Fruit fly (Drosophila melanogaster): ENCODE results near the gene CG12116.

The CG12116 gene

DNA sequence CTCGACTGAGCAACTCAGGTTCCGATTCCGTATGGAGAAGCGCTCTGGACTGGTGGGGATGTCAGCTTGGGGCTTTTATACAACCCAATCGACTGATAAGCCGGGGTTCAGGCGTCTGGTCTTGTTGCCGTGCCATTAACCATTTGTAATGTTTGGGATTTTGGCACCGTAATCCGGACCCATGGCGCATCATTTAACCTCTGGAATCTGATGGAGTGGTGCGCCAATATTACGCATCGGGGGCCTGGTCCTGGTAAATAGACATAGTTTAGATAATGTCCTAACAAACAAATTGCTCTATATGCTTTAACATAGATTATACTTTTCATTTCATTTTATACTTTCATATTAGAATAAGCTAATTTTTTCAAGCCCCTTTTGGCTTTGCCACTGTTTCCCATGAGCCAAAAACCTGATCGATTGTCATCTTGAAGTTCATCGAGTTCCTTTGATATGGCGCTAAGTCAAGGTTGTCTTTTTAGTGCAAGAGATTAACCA lies at the start of gene CG12116:
Gene CG12116, minus strand, starts transcription at position 51 of the 498 bp plus-strand sequence.
- TF ChIP-seq CG17801 (GFP tag; optimal IDR thresholded peaks at IDR 0.05; ENCODE audit: partially characterized antibody), result no peak

DNA sequence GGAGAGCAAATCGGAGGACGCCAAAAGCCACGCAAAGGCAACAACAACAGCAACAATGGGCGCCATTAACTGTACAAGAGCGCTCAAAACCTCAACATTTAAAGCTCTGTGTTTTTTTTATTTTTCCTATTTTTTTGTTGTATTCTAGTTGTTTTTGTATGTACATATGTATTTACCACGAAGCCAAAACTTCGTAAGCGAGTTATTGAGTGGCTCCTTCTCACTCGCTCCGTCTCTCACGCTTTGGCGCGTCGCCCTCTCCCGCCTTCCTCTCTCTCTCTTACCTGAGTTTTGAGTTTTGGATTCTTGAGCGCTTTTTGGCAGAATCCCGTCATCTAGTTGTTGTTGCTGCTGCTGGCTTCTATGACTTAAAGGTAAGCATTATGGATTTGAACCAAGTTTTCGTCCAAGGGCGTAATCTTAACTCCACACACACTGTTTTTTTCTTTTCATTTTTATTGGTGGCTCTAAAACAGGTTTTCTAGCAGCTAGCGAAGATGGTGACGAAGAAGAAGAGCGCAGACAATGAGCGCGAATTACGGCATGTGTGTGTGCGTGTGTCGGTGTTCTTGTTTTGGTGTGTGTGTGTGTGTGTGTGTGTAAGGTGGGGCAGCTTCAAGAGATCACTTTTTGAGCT lies 49.3 kb upstream of the CG12116 start:
- no peak for TF ChIP-seq CG17801 (GFP tag; optimal IDR thresholded peaks at IDR 0.05; ENCODE audit: partially characterized antibody)

DNA sequence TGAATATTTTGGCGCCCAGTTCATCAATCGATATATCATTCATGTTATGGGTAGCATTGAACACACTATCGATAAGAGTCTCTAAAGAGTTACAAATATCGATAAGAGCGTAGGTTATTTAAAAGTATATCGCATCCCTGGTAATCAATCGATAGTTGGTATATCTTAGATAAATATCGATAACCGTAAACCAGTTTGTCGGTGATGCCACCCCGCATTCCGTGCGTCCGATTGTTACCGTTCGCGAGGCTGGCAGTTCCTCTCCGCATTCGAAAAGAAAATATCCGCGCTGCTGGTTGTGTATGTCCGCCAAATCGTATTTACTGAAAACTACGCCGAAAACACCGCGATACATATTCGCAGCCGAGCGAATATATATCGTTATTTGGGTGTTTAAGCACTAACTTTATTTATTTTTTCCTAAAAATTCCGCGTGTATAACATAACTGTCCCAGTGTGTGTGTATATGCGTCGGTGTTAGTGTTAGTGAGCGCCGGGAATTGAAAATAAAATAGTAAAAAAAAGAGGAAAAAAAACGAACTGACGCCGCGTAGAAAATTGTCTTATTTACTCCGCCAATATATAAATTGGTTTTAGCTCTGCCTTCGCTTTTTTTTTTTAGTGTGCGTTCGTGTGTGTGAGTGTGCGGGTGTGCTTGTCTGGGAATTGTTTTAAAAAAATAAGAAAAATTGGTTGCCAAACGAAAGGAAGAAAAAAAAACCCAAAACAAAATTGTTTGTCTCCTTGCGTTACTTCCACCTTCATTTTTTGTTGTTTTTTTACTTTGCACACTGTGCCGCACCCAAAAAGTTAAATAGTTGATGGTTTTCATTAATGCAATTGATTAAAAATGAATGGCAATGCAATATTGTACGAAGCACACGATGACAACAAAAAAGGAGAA lies 48.6 kb upstream of the CG12116 start, which contains the start of gene Nrg:
Gene Nrg, plus strand, starts transcription at position 253 of the 904 bp plus-strand sequence.
- peak; percentile 75 for TF ChIP-seq CG17801 (GFP tag; optimal IDR thresholded peaks at IDR 0.05; ENCODE audit: partially characterized antibody)

DNA sequence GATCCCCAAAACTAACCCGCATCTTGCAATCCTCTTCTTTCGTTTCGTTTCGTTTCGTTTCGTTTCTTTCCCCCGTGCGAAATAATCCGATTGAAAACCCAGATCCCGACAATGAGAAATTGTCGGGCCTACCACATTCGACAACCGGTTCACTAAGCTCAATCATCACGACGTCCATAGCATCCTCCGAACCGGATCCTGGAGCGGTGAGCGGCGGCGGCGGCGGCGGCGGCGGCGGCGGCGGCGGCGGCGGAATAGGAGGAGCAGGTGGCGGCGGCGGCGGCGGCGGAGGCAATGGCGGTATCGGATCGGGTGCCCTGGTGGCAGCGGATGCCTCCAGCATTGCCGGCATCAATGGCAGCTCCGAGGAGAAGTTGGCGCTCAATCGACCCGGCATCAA lies 43.4 kb upstream of the CG12116 start:
- no peak for TF ChIP-seq CG17801 (GFP tag; optimal IDR thresholded peaks at IDR 0.05; ENCODE audit: partially characterized antibody)

DNA sequence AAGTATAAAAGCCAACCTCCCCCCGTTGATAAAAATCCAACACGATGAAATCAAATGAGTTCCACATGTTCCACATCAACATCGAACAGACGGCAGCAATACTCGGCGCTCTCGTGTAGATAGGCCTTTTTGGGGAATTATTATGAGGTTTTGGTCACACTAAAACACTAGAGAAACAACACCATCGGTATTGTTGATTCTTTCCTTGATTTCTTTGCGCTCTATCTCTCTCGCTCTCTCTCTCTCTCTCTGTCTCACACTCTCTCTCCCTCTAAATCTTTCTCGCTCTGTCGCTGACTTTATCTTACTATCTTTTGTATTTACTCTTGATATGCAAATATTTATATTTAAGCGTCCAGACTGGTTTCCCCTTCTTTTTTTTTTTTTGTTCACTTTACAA lies 41.9 kb upstream of the CG12116 start:
- TF ChIP-seq CG17801 (GFP tag; optimal IDR thresholded peaks at IDR 0.05; ENCODE audit: partially characterized antibody), result no peak

DNA sequence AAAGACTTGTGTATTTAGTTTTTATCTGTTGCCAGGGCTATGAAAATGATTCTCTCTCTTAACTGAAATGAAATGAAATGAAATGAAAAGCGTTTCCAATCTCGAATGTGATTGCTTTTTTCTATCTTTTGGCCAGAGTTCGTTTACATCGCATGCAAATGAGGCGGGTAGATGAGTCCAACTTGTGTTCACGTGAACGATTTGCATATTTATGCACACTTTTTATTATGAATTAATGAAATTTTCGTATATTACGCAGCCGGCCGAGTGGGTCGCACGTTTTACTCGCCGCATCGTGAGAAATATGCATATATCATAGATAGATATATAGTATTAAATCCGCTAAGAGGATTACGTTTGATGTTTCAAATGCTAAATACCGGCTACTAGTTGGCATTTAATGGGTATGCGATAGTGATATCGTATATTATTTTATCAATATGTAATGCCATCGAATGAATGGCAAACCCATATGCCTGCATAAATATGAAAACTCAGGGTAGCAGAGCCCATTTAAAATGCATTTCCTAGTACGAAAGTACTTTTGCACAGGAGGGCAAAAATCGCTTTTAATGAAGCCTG lies 36.3 kb upstream of the CG12116 start:
- no peak for TF ChIP-seq CG17801 (GFP tag; optimal IDR thresholded peaks at IDR 0.05; ENCODE audit: partially characterized antibody)

DNA sequence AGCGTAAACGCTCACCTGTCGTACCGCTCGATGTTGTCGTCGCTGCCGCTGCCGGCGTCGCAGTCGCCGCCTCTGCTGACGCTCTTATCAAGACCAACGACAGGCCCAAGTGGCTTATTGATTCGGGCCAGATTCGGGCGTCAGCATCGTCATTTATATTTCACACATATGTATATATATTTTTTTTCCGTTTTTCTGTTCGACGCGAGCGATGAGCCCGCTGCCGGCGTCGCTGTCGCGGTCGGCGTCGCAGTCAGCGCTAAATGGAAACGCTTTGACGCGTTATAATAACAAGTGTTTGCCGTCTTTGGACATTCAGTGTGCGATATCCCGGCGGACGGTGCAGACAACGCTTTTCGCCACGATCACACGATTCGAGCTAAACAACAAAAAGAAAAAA lies 33.2 kb upstream of the CG12116 start:
- no peak for TF ChIP-seq CG17801 (GFP tag; optimal IDR thresholded peaks at IDR 0.05; ENCODE audit: partially characterized antibody)

DNA sequence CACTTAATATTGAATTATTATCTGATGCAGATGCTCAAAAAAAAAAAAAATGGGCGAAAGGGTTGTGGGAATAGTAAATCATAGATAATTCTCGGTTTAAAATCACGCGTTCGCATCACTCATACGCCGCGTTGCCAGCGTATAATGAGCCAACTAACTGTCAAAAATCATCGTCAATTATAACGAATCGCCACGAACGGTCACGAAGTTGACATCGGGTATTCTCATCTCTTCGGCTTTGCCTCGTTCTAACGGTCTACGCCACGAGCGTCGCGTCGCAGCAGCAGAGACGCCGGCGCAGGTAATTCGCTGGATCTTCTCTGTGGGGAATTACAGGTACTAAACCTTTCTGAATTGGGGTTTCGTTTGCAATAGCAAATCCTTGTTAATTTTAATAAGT lies 32.6 kb upstream of the CG12116 start:
- no peak for TF ChIP-seq CG17801 (GFP tag; optimal IDR thresholded peaks at IDR 0.05; ENCODE audit: partially characterized antibody)

DNA sequence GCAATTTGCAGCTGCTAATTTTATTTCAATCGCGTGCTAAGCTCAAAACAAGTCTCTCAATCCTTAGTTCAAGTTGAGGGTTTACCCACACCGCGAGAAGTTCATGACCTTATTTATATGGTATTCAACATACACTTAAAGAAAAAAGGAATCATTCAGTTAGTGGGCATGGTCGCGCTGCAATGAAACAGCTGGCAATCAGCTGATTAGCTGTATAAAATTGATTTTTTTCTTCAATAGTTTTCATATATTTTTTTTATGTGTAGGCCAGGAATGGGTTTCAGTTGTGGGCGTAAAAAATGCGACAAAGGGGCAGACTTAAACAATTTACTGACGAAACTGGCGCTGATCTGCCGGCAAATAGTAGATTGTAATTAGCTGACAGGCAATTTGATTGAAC lies 30.3 kb upstream of the CG12116 start:
- no peak for TF ChIP-seq CG17801 (GFP tag; optimal IDR thresholded peaks at IDR 0.05; ENCODE audit: partially characterized antibody)

DNA sequence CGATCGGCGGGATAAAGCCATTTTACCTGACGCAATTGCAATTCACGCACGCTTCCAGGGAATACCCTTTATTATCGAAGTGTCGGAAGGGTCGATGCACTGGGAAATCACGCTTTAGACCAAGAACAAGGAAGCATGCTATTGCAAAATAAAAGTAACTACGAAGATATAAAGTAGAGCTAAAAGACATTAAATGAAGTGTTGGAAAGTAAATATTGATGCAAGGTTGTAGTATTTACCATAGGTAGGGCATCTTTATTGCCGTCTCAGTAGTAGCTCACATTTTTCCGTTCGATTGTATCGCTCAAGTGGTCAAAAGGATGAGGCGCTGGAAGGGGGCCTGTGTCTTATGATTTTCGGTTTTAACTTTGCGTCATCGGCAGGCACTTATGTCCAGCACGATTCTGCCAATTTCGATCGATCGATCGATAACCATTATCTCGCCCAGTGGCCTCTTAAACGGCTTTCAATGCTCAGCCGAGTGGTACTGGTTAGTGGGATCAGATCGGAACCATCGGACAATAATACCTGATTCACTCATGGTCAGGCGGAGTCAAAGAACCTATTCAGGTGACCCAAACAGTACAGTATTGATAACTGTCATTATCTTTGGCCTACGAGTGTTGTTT lies 28.9 kb upstream of the CG12116 start:
- TF ChIP-seq CG17801 (GFP tag; optimal IDR thresholded peaks at IDR 0.05; ENCODE audit: partially characterized antibody), result no peak

DNA sequence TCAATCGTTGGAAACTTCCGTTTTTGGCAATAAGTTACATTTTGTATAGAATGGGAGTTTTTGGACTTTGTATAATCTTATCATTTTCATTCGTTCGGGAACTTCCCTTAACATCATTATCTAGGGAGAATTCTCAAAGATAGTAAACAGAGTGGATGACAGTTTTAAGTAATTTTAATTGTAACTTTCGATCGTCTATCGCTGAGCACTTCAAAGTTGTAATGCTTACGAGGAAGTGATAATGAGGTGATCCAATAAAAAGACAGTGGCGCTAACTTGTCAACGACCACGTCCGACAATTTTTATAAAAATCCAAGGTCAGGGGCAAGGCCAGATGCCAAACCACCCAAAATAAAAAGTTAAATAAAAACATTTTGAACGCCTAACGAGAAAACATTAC lies 27.6 kb upstream of the CG12116 start:
- TF ChIP-seq CG17801 (GFP tag; optimal IDR thresholded peaks at IDR 0.05; ENCODE audit: partially characterized antibody), result no peak

DNA sequence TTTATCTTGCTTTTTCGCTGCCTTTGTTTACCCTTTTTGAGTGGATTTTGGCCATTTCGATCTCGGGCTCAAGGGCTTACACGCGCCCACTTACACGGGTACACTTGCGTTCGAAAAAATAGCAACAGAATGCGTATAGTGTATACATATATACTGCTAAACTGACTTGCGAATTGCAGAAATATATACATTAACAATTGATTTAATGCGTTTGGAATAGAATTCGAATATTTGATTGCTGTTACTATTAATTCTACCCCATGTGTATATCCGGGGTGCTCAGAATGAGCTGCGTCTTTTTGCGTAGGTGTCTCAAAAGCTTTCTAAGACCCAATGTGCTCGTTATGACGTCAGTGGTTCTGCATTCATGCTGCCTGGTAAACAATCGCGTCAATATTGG lies 24.7 kb upstream of the CG12116 start:
- no peak for TF ChIP-seq CG17801 (GFP tag; optimal IDR thresholded peaks at IDR 0.05; ENCODE audit: partially characterized antibody)

DNA sequence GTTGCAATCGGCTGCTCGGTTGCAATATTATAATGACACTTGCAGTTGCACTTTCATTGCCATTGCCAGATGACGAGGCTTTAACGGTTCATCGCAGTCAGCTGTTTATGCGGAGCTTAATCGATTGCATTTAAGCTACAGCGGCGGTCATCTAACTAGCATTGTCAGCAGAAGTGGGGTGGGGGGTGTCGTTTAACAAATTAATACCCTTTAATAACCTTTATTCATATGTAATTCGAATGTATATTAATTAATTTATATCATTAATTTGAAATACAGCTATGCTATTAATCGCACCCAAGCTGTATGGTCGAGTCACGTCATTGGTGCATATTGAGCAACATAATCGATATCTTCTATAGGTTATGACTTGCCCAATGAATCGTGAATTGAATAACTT lies 24.0 kb upstream of the CG12116 start:
- TF ChIP-seq CG17801 (GFP tag; optimal IDR thresholded peaks at IDR 0.05; ENCODE audit: partially characterized antibody), result no peak

DNA sequence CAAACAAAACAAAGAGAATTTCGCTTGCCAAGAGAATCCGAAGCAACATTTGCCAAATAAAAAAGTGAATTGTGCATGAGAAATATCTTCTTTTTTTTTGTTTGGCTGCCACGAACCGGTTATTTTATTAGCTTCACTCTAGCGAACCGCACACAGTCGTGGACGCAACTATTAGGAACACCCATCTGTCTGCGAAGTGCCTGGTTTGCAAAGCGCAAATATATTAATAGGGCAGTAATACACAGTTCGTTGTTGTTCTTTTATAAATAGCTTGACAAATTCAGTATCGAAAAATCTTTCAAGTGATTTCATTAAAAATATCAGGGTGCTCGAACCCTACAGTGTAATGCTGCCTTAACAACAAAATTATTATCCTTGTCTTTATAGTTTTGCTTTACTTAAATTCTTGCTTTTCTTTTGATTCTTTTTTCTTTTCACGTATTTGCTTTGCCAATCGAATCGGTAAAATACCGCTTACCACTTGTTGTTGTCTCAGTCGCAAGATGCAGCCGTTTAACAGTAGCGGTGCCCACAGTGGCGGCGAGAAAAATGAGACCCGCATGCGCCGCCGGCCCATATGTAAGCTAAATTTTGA lies 22.7 kb upstream of the CG12116 start:
- no peak for TF ChIP-seq CG17801 (GFP tag; optimal IDR thresholded peaks at IDR 0.05; ENCODE audit: partially characterized antibody)

DNA sequence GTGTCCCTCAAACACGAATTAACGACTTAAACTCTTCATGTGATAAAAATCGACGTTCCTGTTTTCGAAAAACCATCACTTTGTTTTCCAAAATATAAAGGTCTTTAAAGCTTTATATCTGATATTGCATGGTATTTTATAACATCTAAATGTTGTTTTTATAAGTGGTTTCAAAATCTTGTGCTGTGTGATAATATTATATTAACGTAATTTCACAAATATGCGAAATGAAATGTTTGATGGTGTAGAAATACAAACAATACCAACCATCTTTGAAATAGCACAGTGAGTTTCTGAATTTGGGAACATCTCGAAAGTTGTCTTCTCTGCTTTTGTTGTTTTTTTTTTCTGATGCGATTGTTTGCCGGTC lies 22.1 kb upstream of the CG12116 start:
- TF ChIP-seq CG17801 (GFP tag; optimal IDR thresholded peaks at IDR 0.05; ENCODE audit: partially characterized antibody), result no peak

Measured in ovary, adult (tissue).